Worm (Caenorhabditis elegans) whole organism, early embryonic: Measurements from ENCODE around the gene acbp-5.

ENCODE experiments used
- B0310.2 ChIP-seq: sonication (generic microtip); optimal IDR thresholded peaks from 2 replicates; lab custom pipeline; 2016; ENCODE audit warnings: mild to moderate bottlenecking, missing genetic modification characterization, missing compliant biosample characterization
- F13C5.2 ChIP-seq: sonication (generic microtip); optimal IDR thresholded peaks from 2 replicates; lab custom pipeline; 2017; ENCODE audit warnings: mild to moderate bottlenecking, missing genetic modification characterization, inconsistent platforms, missing compliant biosample characterization
- aly-1 ChIP-seq: sonication (generic microtip); optimal IDR thresholded peaks from 2 replicates; lab custom pipeline; 2016; ENCODE audit warnings: missing genetic modification characterization, missing compliant biosample characterization
- ama-1 ChIP-seq: fragments of 150-350 bp; optimal IDR thresholded peaks from 2 replicates; lab custom pipeline; 2014
- ets-7 ChIP-seq: sonication (generic microtip); optimal IDR thresholded peaks from 2 replicates; lab custom pipeline; 2016; ENCODE audit warnings: missing genotype, missing genetic modification characterization, missing compliant biosample characterization
- flt-1 ChIP-seq: fragments of 200-800 bp; sonication (Bioruptor generic); IDR thresholded peaks from 2 replicates; pipeline ENCODE4 v1.3.6; 2022; ENCODE audit warnings: missing genetic modification characterization, missing compliant biosample characterization
- hmbx-1 ChIP-seq: sonication (generic microtip); optimal IDR thresholded peaks from 2 replicates; lab custom pipeline; 2016; ENCODE audit warnings: mild to moderate bottlenecking, missing genetic modification characterization, missing compliant biosample characterization
- hmg-4 ChIP-seq: fragments of 200-800 bp; sonication (Bioruptor generic); optimal IDR thresholded peaks from 2 replicates; lab custom pipeline; 2018; ENCODE audit warnings: mild to moderate bottlenecking, missing genetic modification characterization, missing compliant biosample characterization
- hnd-1 ChIP-seq: sonication (generic microtip); optimal IDR thresholded peaks from 2 replicates; lab custom pipeline; 2016; ENCODE audit warnings: missing genetic modification characterization, missing compliant biosample characterization
- pes-1 ChIP-seq: fragments of 200-800 bp; sonication (Bioruptor generic); IDR thresholded peaks from 2 replicates; pipeline ENCODE4 v1.3.6; 2022; ENCODE audit warnings: missing genetic modification reagents, missing genetic modification characterization, missing compliant biosample characterization
- scrt-1 ChIP-seq: fragments of 200-800 bp; sonication (Bioruptor generic); IDR thresholded peaks from 2 replicates; pipeline ENCODE4 v1.3.6; 2022; ENCODE audit warnings: missing genetic modification characterization, missing compliant biosample characterization
- sea-1 ChIP-seq: fragments of 200-800 bp; sonication (Bioruptor generic); conservative IDR thresholded peaks from 2 replicates; pipeline ENCODE4 v1.3.6; 2022; ENCODE audit warnings: missing genetic modification characterization, missing compliant biosample characterization
- tbx-11 ChIP-seq: fragments of 200-800 bp; sonication (Bioruptor generic); IDR thresholded peaks from 2 replicates; pipeline ENCODE4 v1.3.6; 2022; ENCODE audit warnings: missing genetic modification characterization, missing compliant biosample characterization
- tra-4 ChIP-seq: sonication (generic microtip); optimal IDR thresholded peaks from 2 replicates; lab custom pipeline; 2017; ENCODE audit warnings: missing genetic modification characterization, missing compliant biosample characterization

DNA sequence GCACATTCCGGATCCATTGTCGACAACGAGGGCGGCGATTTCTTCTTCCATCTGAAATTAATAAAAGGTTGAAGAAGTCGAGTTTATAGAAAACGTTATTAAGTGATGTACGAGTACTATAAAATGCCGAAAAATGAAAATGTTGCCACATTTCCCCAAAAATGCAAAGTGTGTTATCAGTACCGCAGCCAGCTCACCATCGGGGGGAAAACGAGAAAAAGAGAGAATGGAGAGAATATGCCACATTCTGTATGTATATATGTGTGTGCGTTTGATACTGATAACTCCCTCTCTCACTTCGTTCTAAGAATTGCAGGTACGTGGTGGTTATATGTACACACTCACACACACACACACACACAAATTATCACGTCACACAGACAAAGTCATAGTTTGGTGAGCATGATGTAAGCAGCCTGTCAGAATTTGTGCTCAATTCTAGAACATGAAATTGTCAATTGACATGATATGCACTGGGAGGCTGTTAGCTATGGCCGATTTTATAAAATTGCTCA lies 35.4 kb downstream of the acbp-5 start, which contains the start of gene act-5:
- TF ChIP-seq tbx-11 (GFP tag; lab: Robert Waterston, UW) (no peak), flt-1 (GFP tag; lab: Robert Waterston, UW) (no peak), hmg-4 (GFP tag; lab: Kevin White, UChicago) (no peak), ama-1 (lab: Kevin White, UChicago) (no peak), hmbx-1 (tag; lab: Kevin White, UChicago) (no peak), F13C5.2 (no peak), B0310.2 (tag; lab: Kevin White, UChicago) (no peak), hnd-1 (tag; lab: Kevin White, UChicago) (no peak), pes-1 (GFP tag; lab: Robert Waterston, UW) (no peak), tra-4 (no peak), ets-7 (tag; lab: Kevin White, UChicago) (no peak), sea-1 (GFP tag; lab: Robert Waterston, UW) (no peak), aly-1 (tag; lab: Kevin White, UChicago) (no peak), scrt-1 (no peak)
